Worm (Caenorhabditis elegans): ENCODE data around the gene T04A11.1.

T04A11.1 gene

DNA sequence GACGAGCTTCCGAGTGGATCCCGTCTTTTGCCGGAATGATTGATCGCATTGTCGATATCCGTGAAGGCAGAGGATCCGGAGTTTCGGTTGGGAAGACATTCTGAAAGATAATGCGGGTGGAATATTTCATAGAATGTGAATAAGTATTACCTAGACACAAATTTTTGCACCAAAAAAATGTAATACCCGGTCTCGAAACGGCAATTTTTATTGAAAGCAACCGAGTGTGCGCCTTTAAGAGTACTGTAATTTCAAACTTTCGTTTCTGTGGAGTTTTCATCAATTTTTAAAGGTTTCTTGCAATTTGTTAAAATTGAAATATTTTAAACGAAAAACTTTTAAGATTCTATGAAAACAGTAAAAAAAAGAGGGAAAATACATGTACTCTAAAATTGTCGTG is 32.9 kb downstream of the T04A11.1 start, which contains the start of gene C25G4.2:
Gene C25G4.2 (minus strand): TSS at position 100 of the 400 bp plus-strand sequence.
- TF ChIP-seq lin-39 (tag; optimal IDR thresholded peaks at IDR 0.05) (no peak), unc-130 (tag; optimal IDR thresholded peaks at IDR 0.05) (no peak), sptf-1 (tag; optimal IDR thresholded peaks at IDR 0.05) (no peak), nhr-47 (tag; optimal IDR thresholded peaks at IDR 0.05) (no peak), lin-14 (GFP tag; optimal IDR thresholded peaks at IDR 0.05) (no peak), aly-2 (tag; optimal IDR thresholded peaks at IDR 0.05) (no peak), nhr-28 (tag; optimal IDR thresholded peaks at IDR 0.05) (no peak), snpc-4 (tag; optimal IDR thresholded peaks at IDR 0.05) (no peak), grh-1 (GFP tag; IDR thresholded peaks at IDR 0.05) (no peak), ceh-63 (GFP tag; optimal IDR thresholded peaks at IDR 0.05) (no peak), lin-35 (GFP tag; optimal IDR thresholded peaks at IDR 0.05) (no peak), isw-1 (GFP tag; IDR thresholded peaks at IDR 0.05) (no peak), pqm-1 (tag; optimal IDR thresholded peaks at IDR 0.05) (no peak), ets-5 (GFP tag; IDR thresholded peaks at IDR 0.05) (no peak), ces-1 (GFP tag; optimal IDR thresholded peaks at IDR 0.05) (no peak), nhr-90 (tag; optimal IDR thresholded peaks at IDR 0.05; ENCODE audit: poor library complexity) (no peak), tlp-1 (tag; optimal IDR thresholded peaks at IDR 0.05) (no peak)

DNA sequence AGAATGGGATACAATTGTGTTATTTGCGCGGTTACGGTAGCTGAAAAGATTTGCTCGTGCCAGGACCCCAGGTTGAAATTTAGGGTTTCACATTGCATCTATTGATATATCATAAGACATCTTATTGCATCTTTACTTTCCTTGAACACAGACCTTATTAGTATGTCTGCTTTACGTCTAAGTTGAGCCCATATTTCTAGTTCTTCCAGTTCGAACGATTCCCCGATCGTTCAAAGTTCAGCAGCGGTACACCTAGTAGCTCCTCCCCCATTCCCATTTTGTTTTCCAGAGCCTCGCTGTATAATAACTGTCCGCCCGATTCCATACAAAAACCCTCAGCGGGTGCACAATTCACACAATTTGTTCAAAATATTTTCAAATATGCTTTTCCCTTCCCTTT is 35.1 kb downstream of the T04A11.1 start, which contains the start of gene C25G4.17:
Gene C25G4.17 (plus strand): TSS at position 301 of the 400 bp plus-strand sequence.
- TF ChIP-seq dpl-1 (GFP tag; optimal IDR thresholded peaks at IDR 0.05) (no peak), F16B12.6 (tag; optimal IDR thresholded peaks at IDR 0.05) (no peak), lsy-2 (tag; optimal IDR thresholded peaks at IDR 0.05) (no peak), sup-37 (GFP tag; optimal IDR thresholded peaks at IDR 0.05) (no peak), snu-23 (GFP tag; optimal IDR thresholded peaks at IDR 0.05) (no peak), ztf-11 (tag; optimal IDR thresholded peaks at IDR 0.05) (no peak), fkh-8 (tag; optimal IDR thresholded peaks at IDR 0.05) (no peak), efl-1 (optimal IDR thresholded peaks at IDR 0.05) (no peak), efl-1 (GFP tag; optimal IDR thresholded peaks at IDR 0.05 in 1 of 2) (no peak), aly-2 (tag; optimal IDR thresholded peaks at IDR 0.05) (no peak)

DNA sequence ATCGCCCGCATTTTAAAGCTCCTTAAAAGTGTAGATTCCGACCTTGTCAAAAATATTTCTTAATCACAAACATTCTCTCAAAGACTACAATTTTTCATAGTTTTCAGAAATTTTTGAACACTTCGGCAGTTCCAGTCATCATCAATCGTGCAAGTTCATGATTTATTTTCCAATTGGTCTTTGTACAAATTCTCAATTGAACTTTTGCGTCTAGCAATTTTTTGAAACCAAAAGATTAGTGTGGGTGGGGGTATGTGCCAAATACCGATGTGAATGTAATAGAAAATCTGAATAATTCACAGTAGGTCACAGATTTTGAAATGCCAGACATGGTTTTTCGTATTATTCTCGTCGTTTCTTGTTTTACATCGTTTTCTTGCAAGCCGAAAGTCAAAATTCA is 38.5 kb downstream of the T04A11.1 start, which contains the start of gene clec-185:
Gene clec-185 (plus strand): TSS at position 301 of the 400 bp plus-strand sequence.
- no peak for TF ChIP-seq alr-1 (tag; optimal IDR thresholded peaks at IDR 0.05; ENCODE audit: borderline replicate concordance)
- no peak for TF ChIP-seq efl-1 (optimal IDR thresholded peaks at IDR 0.05)
- TF ChIP-seq efl-1 (GFP tag; optimal IDR thresholded peaks at IDR 0.05 in 1 of 2) = peak in 1 of 2 experiments; percentile 79

DNA sequence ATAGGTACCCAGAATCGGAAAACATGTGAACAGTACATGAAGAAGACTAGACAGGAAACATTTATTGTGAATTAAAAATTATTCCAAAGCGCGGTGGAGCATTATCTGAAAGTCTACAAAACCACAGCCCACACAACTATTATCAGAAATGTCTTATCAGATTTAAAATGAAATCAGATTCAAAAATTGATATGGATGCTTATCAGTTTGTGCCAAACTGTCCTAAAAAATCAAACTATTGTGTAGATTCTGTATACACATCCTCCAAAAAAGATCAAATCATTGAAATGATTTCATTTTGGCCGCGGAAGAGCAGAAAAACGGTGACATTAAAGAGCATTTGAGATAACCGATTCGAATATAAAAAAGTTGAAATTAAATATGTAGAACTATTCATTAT is 41.4 kb downstream of the T04A11.1 start, which contains the start of gene irg-4:
Gene irg-4 (plus strand): TSS at position 392 of the 400 bp plus-strand sequence.
- TF ChIP-seq tlp-1 (tag; optimal IDR thresholded peaks at IDR 0.05) (peak; percentile 88), C16A3.4 (tag; optimal IDR thresholded peaks at IDR 0.05) (no peak), unc-62 (GFP tag; optimal IDR thresholded peaks at IDR 0.05) (no peak), elt-2 (tag; optimal IDR thresholded peaks at IDR 0.05) (peak; percentile 97), pqm-1 (tag; optimal IDR thresholded peaks at IDR 0.05) (peak; percentile 4), Y116A8C.19 (tag; optimal IDR thresholded peaks at IDR 0.05; ENCODE audit: borderline replicate concordance) (no peak), unc-30 (tag; optimal IDR thresholded peaks at IDR 0.05) (no peak)

DNA sequence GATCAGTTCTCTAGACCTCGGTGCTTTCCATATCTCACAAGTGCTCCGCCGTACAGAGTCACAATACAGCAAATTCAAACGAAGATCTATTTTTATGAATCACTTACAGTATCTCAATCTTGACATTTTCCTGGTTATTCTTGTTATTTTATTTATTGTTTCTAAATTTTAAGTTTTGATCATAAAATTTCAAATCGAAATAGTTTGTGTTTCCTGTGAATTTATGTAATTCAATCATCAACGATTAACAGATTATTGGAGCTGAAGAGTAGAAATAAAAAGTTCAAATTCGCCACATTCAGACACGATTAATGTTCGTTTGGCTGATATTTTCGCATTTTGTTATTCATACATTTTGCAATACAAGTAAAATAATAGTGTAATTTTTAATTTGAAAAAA is 44.5 kb downstream of the T04A11.1 start, which contains the start of gene clec-184:
Gene clec-184 (plus strand): TSS at position 301 of the 400 bp plus-strand sequence.
- TF ChIP-seq lin-14 (GFP tag; optimal IDR thresholded peaks at IDR 0.05) (no peak), lin-39 (tag; optimal IDR thresholded peaks at IDR 0.05) (no peak), lin-35 (GFP tag; optimal IDR thresholded peaks at IDR 0.05) (no peak), nhr-237 (tag; optimal IDR thresholded peaks at IDR 0.05) (no peak), unc-130 (tag; optimal IDR thresholded peaks at IDR 0.05) (no peak), ceh-63 (GFP tag; optimal IDR thresholded peaks at IDR 0.05) (no peak), egl-13 (tag; optimal IDR thresholded peaks at IDR 0.05) (no peak)

Data from whole organism, L1 larva.